Worm (Caenorhabditis elegans) whole organism, midembryonic: ENCODE data around the gene C14C6.13.

Experiments
- T22C8.4 ChIP-seq: fragments of 200-800 bp; sonication (Bioruptor generic); IDR thresholded peaks from 2 replicates; pipeline ENCODE4 v1.3.6; 2022; ENCODE audit warnings: missing genetic modification characterization, missing compliant biosample characterization
- flt-1 ChIP-seq: fragments of 200-800 bp; sonication (Bioruptor generic); IDR thresholded peaks from 2 replicates; pipeline ENCODE4 v1.3.6; 2022; ENCODE audit warnings: missing genetic modification characterization, missing compliant biosample characterization

DNA sequence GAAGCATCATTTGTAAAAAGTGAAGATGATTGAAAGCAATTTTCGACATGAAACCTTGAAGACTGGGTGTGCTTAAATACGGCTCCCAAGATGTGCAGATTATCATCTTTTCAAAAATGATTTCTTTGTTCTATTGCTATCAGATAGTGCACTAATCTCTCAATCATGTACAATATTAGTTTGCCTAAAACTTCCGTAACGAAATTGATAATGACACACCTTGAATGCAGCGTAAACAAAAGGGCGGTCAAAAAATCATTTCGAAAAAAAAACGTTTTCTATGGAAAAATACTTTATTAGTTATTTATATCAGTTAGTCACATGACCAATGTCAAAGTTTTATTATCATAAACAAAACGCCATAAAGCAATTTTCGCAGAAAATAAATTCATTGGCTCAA is 48.4 kb upstream of the C14C6.13 start, which contains the start of gene F48G7.5:
- TF ChIP-seq flt-1 (GFP tag; lab: Robert Waterston, UW), result no peak
- no peak for TF ChIP-seq T22C8.4
